Worm (Caenorhabditis elegans) whole organism, young adult: ENCODE data around the gene clec-158.

ENCODE experiments used
- B0019.2 ChIP-seq: fragments of 200-800 bp; sonication (Bioruptor generic); conservative IDR thresholded peaks from 2 replicates; pipeline ENCODE4 v1.3.6; 2022; ENCODE audit warnings: missing genetic modification reagents, missing genetic modification characterization, missing compliant biosample characterization
- B0035.1 ChIP-seq: sonication (generic microtip); optimal IDR thresholded peaks from 2 replicates; lab custom pipeline; 2016; ENCODE audit warnings: missing genetic modification characterization, mild to moderate bottlenecking, missing compliant biosample characterization, missing genotype, missing genetic modification reagents
- B0261.1 ChIP-seq: sonication (generic microtip); optimal IDR thresholded peaks from 2 replicates; lab custom pipeline; 2016; ENCODE audit warnings: mild to moderate bottlenecking, missing genetic modification characterization, moderate library complexity, missing compliant biosample characterization
- D2030.7 ChIP-seq: fragments of 200-800 bp; sonication (Bioruptor generic); IDR thresholded peaks from 2 replicates; pipeline ENCODE4 v1.3.6; 2022; ENCODE audit warnings: missing genetic modification reagents, missing genetic modification characterization, missing compliant biosample characterization
- F57A8.1 ChIP-seq: fragments of 200-800 bp; sonication (Bioruptor generic); optimal IDR thresholded peaks from 2 replicates; lab custom pipeline; 2018; ENCODE audit warnings: mild to moderate bottlenecking, missing genetic modification characterization, moderate library complexity, missing compliant biosample characterization
- K12H6.12 ChIP-seq: fragments of 200-800 bp; sonication (Bioruptor generic); optimal IDR thresholded peaks from 2 replicates; lab custom pipeline; 2018; ENCODE audit warnings: mild to moderate bottlenecking, missing genetic modification characterization, missing compliant biosample characterization
- T26A5.8 ChIP-seq: sonication (generic microtip); optimal IDR thresholded peaks from 2 replicates; lab custom pipeline; 2016; ENCODE audit warnings: missing genetic modification characterization, missing compliant biosample characterization
- Y53G8AR.9 ChIP-seq: fragments of 200-800 bp; sonication (Bioruptor generic); conservative IDR thresholded peaks from 2 replicates; pipeline ENCODE4 v1.3.6; 2022; ENCODE audit warnings: missing genetic modification reagents, missing genetic modification characterization, missing compliant biosample characterization
- Y67H2A.10 ChIP-seq: fragments of 200-800 bp; sonication (Bioruptor generic); conservative IDR thresholded peaks from 2 replicates; pipeline ENCODE4 v1.3.6; 2022; ENCODE audit warnings: missing genetic modification reagents, missing genetic modification characterization, missing compliant biosample characterization
- Y79H2A.3 ChIP-seq: fragments of 200-800 bp; sonication (Bioruptor generic); conservative IDR thresholded peaks from 2 replicates; pipeline ENCODE4 v1.3.6; 2022; ENCODE audit warnings: missing genetic modification reagents, missing genetic modification characterization, missing compliant biosample characterization
- attf-6 ChIP-seq: fragments of 200-800 bp; sonication (Bioruptor generic); IDR thresholded peaks from 2 replicates; pipeline ENCODE4 v1.3.6; 2022; ENCODE audit warnings: missing genetic modification reagents, missing genetic modification characterization, missing compliant biosample characterization
- cebp-1 ChIP-seq, 2 experiments: fragments of 200-800 bp in 1 of 2; sonication (Bioruptor generic) in 1 of 2; sonication (generic microtip) in 1 of 2; IDR thresholded peaks in 1 of 2; optimal IDR thresholded peaks in 1 of 2; 2 replicates each; pipeline versions ENCODE4 v1.3.6 to Lab custom; 2017 to 2022; ENCODE audit warnings: missing compliant biosample characterization in 2 of 2, missing genetic modification characterization in 2 of 2, mild to moderate bottlenecking in 1 of 2, missing genetic modification reagents in 1 of 2, moderate library complexity in 1 of 2
- ceh-27 ChIP-seq: fragments of 200-800 bp; sonication (Bioruptor generic); optimal IDR thresholded peaks from 2 replicates; lab custom pipeline; 2018; ENCODE audit warnings: mild to moderate bottlenecking, missing genetic modification characterization, moderate library complexity, missing compliant biosample characterization
- ceh-58 ChIP-seq: fragments of 200-800 bp; sonication (Bioruptor generic); IDR thresholded peaks from 2 replicates; pipeline ENCODE4 v1.3.6; 2022; ENCODE audit warnings: missing genetic modification characterization, missing compliant biosample characterization
- hlh-12 ChIP-seq: sonication (generic microtip); optimal IDR thresholded peaks from 2 replicates; lab custom pipeline; 2016; ENCODE audit warnings: missing genetic modification characterization, missing compliant biosample characterization
- hmg-20 ChIP-seq: fragments of 200-800 bp; sonication (Bioruptor generic); IDR thresholded peaks from 2 replicates; pipeline ENCODE4 v1.3.6; 2022; ENCODE audit warnings: missing genetic modification reagents, missing genetic modification characterization, missing compliant biosample characterization
- lag-1 ChIP-seq: fragments of 200-800 bp; sonication (Bioruptor generic); IDR thresholded peaks from 2 replicates; pipeline ENCODE4 v1.3.6; 2022; ENCODE audit warnings: missing genetic modification reagents, missing genetic modification characterization, missing compliant biosample characterization
- lin-40 ChIP-seq: sonication (generic microtip); optimal IDR thresholded peaks from 2 replicates; lab custom pipeline; 2016; ENCODE audit warnings: missing genetic modification characterization, mild to moderate bottlenecking, missing compliant biosample characterization, missing genotype, missing genetic modification reagents
- lsl-1 ChIP-seq: fragments of 200-800 bp; sonication (Bioruptor generic); optimal IDR thresholded peaks from 2 replicates; lab custom pipeline; 2018; ENCODE audit warnings: mild to moderate bottlenecking, missing genetic modification characterization, moderate library complexity, missing compliant biosample characterization
- madf-6 ChIP-seq: fragments of 200-800 bp; sonication (Bioruptor generic); IDR thresholded peaks from 2 replicates; pipeline ENCODE4 v1.3.6; 2022; ENCODE audit warnings: missing genetic modification reagents, missing genetic modification characterization, missing compliant biosample characterization
- mcd-1 ChIP-seq: fragments of 200-800 bp; sonication (Bioruptor generic); IDR thresholded peaks from 2 replicates; pipeline ENCODE4 v1.3.6; 2022; ENCODE audit warnings: missing genetic modification reagents, missing genetic modification characterization, missing compliant biosample characterization
- mel-28 ChIP-seq: sonication (generic microtip); optimal IDR thresholded peaks from 2 replicates; lab custom pipeline; 2016; ENCODE audit warnings: borderline replicate concordance, mild to moderate bottlenecking, missing genetic modification characterization, missing compliant biosample characterization
- mes-4 ChIP-seq: sonication (generic microtip); optimal IDR thresholded peaks from 2 replicates; lab custom pipeline; 2016; ENCODE audit warnings: missing genotype, missing genetic modification characterization, missing compliant biosample characterization
- nhr-80 ChIP-seq: sonication (generic microtip); optimal IDR thresholded peaks from 2 replicates; lab custom pipeline; 2016; ENCODE audit warnings: missing genetic modification characterization, missing compliant biosample characterization
- repo-1 ChIP-seq: sonication (generic microtip); optimal IDR thresholded peaks from 2 replicates; lab custom pipeline; 2017; ENCODE audit warnings: mild to moderate bottlenecking, missing genetic modification characterization, missing compliant biosample characterization
- snpc-3.4 ChIP-seq: sonication (generic microtip); optimal IDR thresholded peaks from 2 replicates; lab custom pipeline; 2017; ENCODE audit warnings: missing genetic modification characterization, mild to moderate bottlenecking, missing compliant biosample characterization, antibody characterized with exemption, moderate library complexity, missing genotype, missing genetic modification reagents
- snpc-4 ChIP-seq, 5 experiments: fragments of 150-350 bp in 1 of 5; sonication (generic microtip) in 4 of 5; optimal IDR thresholded peaks; 2 replicates each; lab custom pipeline; 2014 to 2018; ENCODE audit warnings: missing genetic modification characterization in 5 of 5, missing biosample characterization in 3 of 5, antibody characterized with exemption in 2 of 5, mild to moderate bottlenecking in 2 of 5, missing compliant biosample characterization in 2 of 5, missing genotype in 2 of 5, moderate library complexity in 2 of 5, missing genetic modification reagents in 1 of 5
- tlf-1 ChIP-seq: fragments of 200-800 bp; sonication (Bioruptor generic); optimal IDR thresholded peaks from 2 replicates; lab custom pipeline; 2018; ENCODE audit warnings: mild to moderate bottlenecking, missing genetic modification characterization, missing compliant biosample characterization
- unc-62 ChIP-seq: fragments of 150-350 bp; optimal IDR thresholded peaks from 2 replicates; lab custom pipeline; 2014; ENCODE audit warnings: missing biosample characterization, missing genetic modification reagents, missing genetic modification characterization
- ztf-28 ChIP-seq: fragments of 200-800 bp; sonication (Bioruptor generic); IDR thresholded peaks from 2 replicates; pipeline ENCODE4 v1.3.6; 2022; ENCODE audit warnings: missing genetic modification reagents, missing genetic modification characterization, missing compliant biosample characterization

Gene clec-158

ce11 chrIII:6859482-6859881 is at the start of gene clec-158:
TSS of gene clec-158 (minus strand) at chrIII:6859582.
- no peak for TF ChIP-seq ztf-28
- no peak for TF ChIP-seq hlh-12 (tag; lab: Kevin White, UChicago)
- TF ChIP-seq mel-28 (tag; lab: Kevin White, UChicago): no peak
- no peak for TF ChIP-seq hmg-20 (GFP tag; lab: Robert Waterston, UW)
- no peak for TF ChIP-seq madf-6 (GFP tag; lab: Robert Waterston, UW)

DNA sequence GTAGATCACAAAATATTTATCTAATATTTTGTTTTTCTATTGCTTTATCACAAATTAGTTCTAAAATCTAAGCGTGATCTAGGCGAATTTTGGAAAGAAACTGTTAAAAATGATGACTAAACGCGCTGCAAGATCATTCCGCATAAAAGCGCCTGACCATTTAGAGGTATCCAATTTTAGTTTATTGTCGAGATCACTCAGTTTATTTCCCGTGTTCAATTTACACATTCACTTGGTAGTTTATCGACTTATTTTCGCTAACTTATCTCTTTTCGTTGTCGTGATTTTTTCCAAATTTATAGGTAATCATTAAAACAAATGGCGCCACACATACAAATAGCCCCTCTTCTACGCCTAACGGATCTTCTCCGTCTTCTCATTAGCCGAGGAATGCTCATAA is 47.0 kb upstream of the clec-158 start, which contains the start of gene T07E3.2:
TSS of gene T07E3.2 (plus strand) at position 301 of the 400 bp plus-strand sequence.
- TF ChIP-seq B0261.1 (tag; lab: Kevin White, UChicago) (no peak), ceh-58 (no peak), Y67H2A.10 (no peak), Y79H2A.3 (GFP tag; lab: Robert Waterston, UW) (no peak), madf-6 (GFP tag; lab: Robert Waterston, UW) (no peak), B0019.2 (GFP tag; lab: Robert Waterston, UW) (no peak), ceh-27 (GFP tag; lab: Kevin White, UChicago) (no peak), mes-4 (tag; lab: Kevin White, UChicago) (no peak), K12H6.12 (no peak)

DNA sequence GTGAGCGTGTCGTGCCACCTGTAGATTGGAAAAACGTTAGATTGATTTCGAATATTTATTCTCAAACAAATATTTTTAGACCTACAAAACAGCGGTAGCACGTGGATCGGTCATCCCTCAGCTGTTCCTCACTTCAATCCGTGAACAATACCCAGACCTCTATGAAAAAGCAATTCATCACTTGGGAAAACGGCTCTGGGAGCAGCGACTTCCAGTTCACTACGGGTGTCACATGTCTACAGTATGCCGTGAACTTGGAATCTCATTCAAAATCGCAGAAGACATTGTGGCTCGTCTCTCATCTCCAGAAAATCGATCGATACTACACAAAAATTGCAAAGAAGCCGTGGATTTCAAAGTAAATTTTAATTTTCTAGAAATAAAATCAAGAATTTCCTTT is 45.1 kb upstream of the clec-158 start:
- TF ChIP-seq B0035.1 (tag; lab: Kevin White, UChicago) (no peak), hmg-20 (GFP tag; lab: Robert Waterston, UW) (no peak), Y53G8AR.9 (no peak), snpc-3.4 (tag; lab: Kevin White, UChicago) (no peak)

- TF ChIP-seq unc-62 (GFP tag; lab: Kevin White, UChicago) (no peak), F57A8.1 (no peak), tlf-1 (GFP tag; lab: Kevin White, UChicago) (no peak), lin-40 (tag; lab: Kevin White, UChicago) (no peak), lag-1 (GFP tag; lab: Robert Waterston, UW) (no peak), mcd-1 (GFP tag; lab: Robert Waterston, UW) (no peak), nhr-80 (peak; percentile 51), madf-6 (GFP tag; lab: Robert Waterston, UW) (no peak), D2030.7 (GFP tag; lab: Robert Waterston, UW) (no peak), Y67H2A.10 (no peak), cebp-1 (GFP tag; IDR thresholded peaks at IDR 0.05; lab: Robert Waterston, UW) (no peak), cebp-1 (tag; optimal IDR thresholded peaks at IDR 0.05; lab: Kevin White, UChicago) (peak; percentile 40), K12H6.12 (no peak)
Measured at ce11 chrIII:6903056-6903977, 43.9 kb upstream of the clec-158 start, which contains the start of the genes brc-2 and T07E3.3. TSS of gene brc-2 (minus strand) at chrIII:6903106. TSS of gene T07E3.3 (plus strand) at chrIII:6903877.

- no peak for TF ChIP-seq T26A5.8 (tag; lab: Kevin White, UChicago)
- no peak for TF ChIP-seq snpc-4 (GFP tag; optimal IDR thresholded peaks at IDR 0.05; lab: Kevin White, UChicago)
- TF ChIP-seq snpc-4 (tag; optimal IDR thresholded peaks at IDR 0.05; lab: Kevin White, UChicago): no peak
- TF ChIP-seq lsl-1: no peak
- no peak for TF ChIP-seq attf-6
- TF ChIP-seq repo-1 (tag; lab: Kevin White, UChicago): peak; percentile 36
- TF ChIP-seq, all 124 proteins: peak for 1
Measured at ce11 chrIII:6900609-6901008, 41.2 kb upstream of the clec-158 start.
